Fruit fly (Drosophila melanogaster): ENCODE data around the gene Traf6.

The Traf6 gene

DNA sequence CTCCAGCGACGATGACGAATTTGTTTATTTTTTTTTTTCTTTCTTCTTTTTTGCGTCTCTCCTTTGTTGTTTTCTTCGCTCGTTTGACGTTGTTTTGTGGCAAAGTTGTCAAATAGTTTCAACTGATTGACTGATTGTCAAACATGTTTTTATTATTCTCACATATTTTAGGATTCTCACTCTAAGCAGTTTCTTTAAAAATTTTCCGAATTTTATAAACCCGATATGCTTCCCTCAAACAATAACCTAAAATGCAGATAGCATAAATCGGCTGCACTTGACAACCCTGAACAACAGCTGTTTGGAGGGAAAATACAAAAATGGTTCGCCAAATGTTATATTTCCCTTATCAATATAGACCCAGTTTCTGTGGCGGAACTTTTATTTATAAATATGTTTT, 13.6 kb downstream of the Traf6 start, which contains the start of gene CG17982 (continued):
- TF ChIP-seq ab (GFP tag; optimal IDR thresholded peaks at IDR 0.05) (peak; percentile 18), klu (GFP tag; IDR thresholded peaks at IDR 0.05) (peak; percentile 71), CG5245 (GFP tag; optimal IDR thresholded peaks at IDR 0.05) (peak; percentile 51), CG10462 (GFP tag; optimal IDR thresholded peaks at IDR 0.05) (peak; percentile 48), Optix (GFP tag; IDR thresholded peaks at IDR 0.05) (peak; percentile 69; the same call in 2 of the 3 replicates), CG17328 (GFP tag; IDR thresholded peaks at IDR 0.05) (peak; percentile 83), Antp (GFP tag; optimal IDR thresholded peaks at IDR 0.05) (peak; percentile 84), CrebB (tag; optimal IDR thresholded peaks at IDR 0.05) (peak; percentile 75), seq (GFP tag; IDR thresholded peaks at IDR 0.05) (peak; percentile 71), tup (GFP tag; optimal IDR thresholded peaks at IDR 0.05) (peak; percentile 68), pros (GFP tag; optimal IDR thresholded peaks at IDR 0.05) (peak; percentile 3), CG12236 (GFP tag; optimal IDR thresholded peaks at IDR 0.05) (peak; percentile 53), HmgD (GFP tag; optimal IDR thresholded peaks at IDR 0.05) (no peak), fd3F (GFP tag; optimal IDR thresholded peaks at IDR 0.05) (peak; percentile 80), CG18262 (tag; optimal IDR thresholded peaks at IDR 0.05) (peak; percentile 96), ara (GFP tag; IDR thresholded peaks at IDR 0.05) (peak; percentile 70), abd-A (tag; optimal IDR thresholded peaks at IDR 0.05) (no peak), CG3995 (GFP tag; optimal IDR thresholded peaks at IDR 0.05) (peak; percentile 50), Lim3 (GFP tag; IDR thresholded peaks at IDR 0.05) (no peak), Dref (GFP tag; IDR thresholded peaks at IDR 0.05) (no peak; the same call in 1 of the 2 replicates), Poxn (GFP tag; IDR thresholded peaks at IDR 0.05) (no peak), Rfx (GFP tag; IDR thresholded peaks at IDR 0.05) (peak; percentile 87), CG10267 (tag; optimal IDR thresholded peaks at IDR 0.05) (peak; percentile 80), pum (GFP tag; optimal IDR thresholded peaks at IDR 0.05) (peak; percentile 81), repo (GFP tag; optimal IDR thresholded peaks at IDR 0.05) (peak; percentile 79), tin (GFP tag; optimal IDR thresholded peaks at IDR 0.05) (peak; percentile 84), Bgb (GFP tag; IDR thresholded peaks at IDR 0.05; ENCODE audit: partially characterized antibody) (no peak), CG7556 (GFP tag; optimal IDR thresholded peaks at IDR 0.05) (peak; percentile 80), Bdp1 (GFP tag; optimal IDR thresholded peaks at IDR 0.05) (peak; percentile 63), CG12769 (tag; optimal IDR thresholded peaks at IDR 0.05) (no peak), CG34422 (GFP tag; IDR thresholded peaks at IDR 0.05) (peak; percentile 83), gfzf (GFP tag; optimal IDR thresholded peaks at IDR 0.05) (peak; percentile 46), ranshi (GFP tag; IDR thresholded peaks at IDR 0.05) (peak; percentile 82), CG34376 (GFP tag; optimal IDR thresholded peaks at IDR 0.05) (peak; percentile 79), CG16813 (GFP tag; IDR thresholded peaks at IDR 0.05; ENCODE audit: partially characterized antibody) (no peak), dysf (GFP tag; IDR thresholded peaks at IDR 0.05) (peak; percentile 81), GATAe (GFP tag; conservative IDR thresholded peaks at IDR 0.05) (no peak), psq (GFP tag; optimal IDR thresholded peaks at IDR 0.05) (peak; percentile 94), slbo (GFP tag; IDR thresholded peaks at IDR 0.05) (peak; percentile 88), slp2 (GFP tag; optimal IDR thresholded peaks at IDR 0.05) (peak; percentile 67), Awh (GFP tag; IDR thresholded peaks at IDR 0.05) (peak; percentile 53; the same call in 1 of the 2 replicates), CG6791 (GFP tag; IDR thresholded peaks at IDR 0.05; ENCODE audit: partially characterized antibody) (no peak), CG11504 (tag; optimal IDR thresholded peaks at IDR 0.05) (no peak), CG7987 (GFP tag; optimal IDR thresholded peaks at IDR 0.05) (peak; percentile 70), BtbVII (GFP tag; optimal IDR thresholded peaks at IDR 0.05) (peak; percentile 82), CG17359 (tag; optimal IDR thresholded peaks at IDR 0.05) (peak; percentile 92), CG17612 (GFP tag; IDR thresholded peaks at IDR 0.05) (peak; percentile 68), C15 (GFP tag; IDR thresholded peaks at IDR 0.05) (peak; percentile 51; the same call in 1 of the 3 replicates), ash1 (GFP tag; optimal IDR thresholded peaks at IDR 0.05) (peak; percentile 40), CG15011 (GFP tag; optimal IDR thresholded peaks at IDR 0.05) (no peak), CG1602 (GFP tag; optimal IDR thresholded peaks at IDR 0.05) (peak; percentile 68), sens (GFP tag) (peak; percentile 97)

All from whole organism, embryonic.